Fruit fly (Drosophila melanogaster) whole organism, embryonic: Measurements from ENCODE around the gene CG5612.

Experiments used
- ATbp ChIP-seq: fragments of 200-800 bp; sonication (Bioruptor generic); optimal IDR thresholded peaks from 2 replicates; lab custom pipeline; 2017; ENCODE audit warnings: missing biosample characterization, mild to moderate bottlenecking, missing genetic modification characterization, missing genetic modification reagents
- Aef1 ChIP-seq: fragments of 200-800 bp; sonication (Bioruptor generic); IDR thresholded peaks from 3 replicates; pipeline ENCODE4 v1.3.6; 2022; ENCODE audit warnings: missing biosample characterization, missing genetic modification characterization
- Atf6 ChIP-seq: fragments of 200-800 bp; sonication (Bioruptor generic); IDR thresholded peaks from 2 replicates; pipeline ENCODE4 v1.3.6; 2022; ENCODE audit warnings: missing biosample characterization, missing genetic modification characterization
- CG10543 ChIP-seq: fragments of 200-800 bp; sonication (Bioruptor generic); optimal IDR thresholded peaks from 3 replicates; lab custom pipeline; 2017; ENCODE audit warnings: missing biosample characterization, mild to moderate bottlenecking, missing genetic modification characterization, moderate library complexity
- CG11504 ChIP-seq: fragments of 200-800 bp; sonication (Bioruptor generic); optimal IDR thresholded peaks from 3 replicates; lab custom pipeline; 2019; ENCODE audit warnings: missing biosample characterization, mild to moderate bottlenecking, missing genetic modification characterization, moderate library complexity
- CG12071 ChIP-seq: fragments of 200-800 bp; sonication (Bioruptor generic); optimal IDR thresholded peaks from 3 replicates; lab custom pipeline; 2018; ENCODE audit warnings: missing biosample characterization, mild to moderate bottlenecking, missing genetic modification characterization
- CG12769 ChIP-seq: fragments of 200-800 bp; sonication (Bioruptor generic); optimal IDR thresholded peaks from 2 replicates; lab custom pipeline; 2019; ENCODE audit warnings: missing biosample characterization, mild to moderate bottlenecking, missing genetic modification characterization, moderate library complexity
- CG15479 ChIP-seq: fragments of 200-800 bp; sonication (Bioruptor generic); optimal IDR thresholded peaks from 3 replicates; lab custom pipeline; 2019; ENCODE audit warnings: missing biosample characterization, mild to moderate bottlenecking, missing genetic modification characterization, moderate library complexity
- CG17186 ChIP-seq: fragments of 200-800 bp; sonication (Bioruptor generic); optimal IDR thresholded peaks from 3 replicates; lab custom pipeline; 2017; ENCODE audit warnings: missing biosample characterization, missing genetic modification reagents, missing genetic modification characterization
- CG18011 ChIP-seq: fragments of 200-800 bp; sonication (Bioruptor generic); optimal IDR thresholded peaks from 2 replicates; lab custom pipeline; 2017; ENCODE audit warnings: missing biosample characterization, missing genetic modification characterization, mild to moderate bottlenecking, moderate library complexity, missing genotype
- CG3065 ChIP-seq: fragments of 200-800 bp; sonication (Bioruptor generic); optimal IDR thresholded peaks from 2 replicates; lab custom pipeline; 2016; ENCODE audit warnings: missing biosample characterization, missing genetic modification characterization
- CG32772 ChIP-seq: fragments of 200-800 bp; sonication (Bioruptor generic); IDR thresholded peaks from 2 replicates; pipeline ENCODE4 v1.3.6; 2022; ENCODE audit warnings: missing biosample characterization, missing genetic modification characterization
- CG34376 ChIP-seq: fragments of 200-800 bp; sonication (Bioruptor generic); optimal IDR thresholded peaks from 2 replicates; lab custom pipeline; 2018; ENCODE audit warnings: missing biosample characterization, mild to moderate bottlenecking, missing genetic modification characterization
- CG4424 ChIP-seq: fragments of 200-800 bp; sonication (Bioruptor generic); optimal IDR thresholded peaks from 3 replicates; lab custom pipeline; 2016; ENCODE audit warnings: missing biosample characterization, missing genetic modification characterization
- CG4730 ChIP-seq: fragments of 200-800 bp; sonication (Bioruptor generic); IDR thresholded peaks from 2 replicates; pipeline ENCODE4 v1.3.6; 2022; ENCODE audit warnings: missing biosample characterization, missing genetic modification characterization
- CG6791 ChIP-seq: fragments of 200-800 bp; sonication (Bioruptor generic); IDR thresholded peaks from 3 replicates; pipeline ENCODE4 v1.3.6; 2022; ENCODE audit warnings: missing biosample characterization, missing genetic modification characterization; ENCODE audit not compliant: partially characterized antibody
- CG8765 ChIP-seq: fragments of 200-800 bp; sonication (Bioruptor generic); IDR thresholded peaks from 2 replicates; pipeline ENCODE4 v1.3.6; 2022; ENCODE audit warnings: missing biosample characterization, missing genetic modification characterization
- CG9817 ChIP-seq: fragments of 200-800 bp; sonication (Bioruptor generic); optimal IDR thresholded peaks from 2 replicates; lab custom pipeline; 2018; ENCODE audit warnings: missing biosample characterization, mild to moderate bottlenecking, missing genetic modification characterization, moderate library complexity
- CoRest ChIP-seq: fragments of 200-800 bp; sonication (Bioruptor generic); optimal IDR thresholded peaks from 3 replicates; lab custom pipeline; 2018; ENCODE audit warnings: missing biosample characterization, mild to moderate bottlenecking, missing genetic modification characterization, moderate library complexity
- Dbx ChIP-seq: fragments of 200-800 bp; sonication (Bioruptor generic); IDR thresholded peaks from 3 replicates; pipeline ENCODE4 v1.3.6; 2022; ENCODE audit warnings: missing biosample characterization, missing genetic modification characterization
- Doc3 ChIP-seq: fragments of 200-800 bp; sonication (Bioruptor generic); IDR thresholded peaks from 3 replicates; pipeline ENCODE4 v1.3.6; 2022; ENCODE audit warnings: missing biosample characterization, missing genetic modification characterization; ENCODE audit not compliant: partially characterized antibody
- Dref ChIP-seq: fragments of 200-800 bp; sonication (Bioruptor generic); IDR thresholded peaks from 2 replicates; pipeline ENCODE4 v1.3.6; 2022; ENCODE audit warnings: missing biosample characterization, missing genetic modification characterization
- Fer1 ChIP-seq: fragments of 200-800 bp; sonication (Bioruptor generic); optimal IDR thresholded peaks from 2 replicates; lab custom pipeline; 2017; ENCODE audit warnings: missing biosample characterization, mild to moderate bottlenecking, missing genetic modification characterization
- Hey ChIP-seq: fragments of 200-800 bp; sonication (Bioruptor generic); optimal IDR thresholded peaks from 3 replicates; lab custom pipeline; 2018; ENCODE audit warnings: missing biosample characterization, mild to moderate bottlenecking, missing genetic modification characterization
- HmgZ ChIP-seq: fragments of 200-800 bp; sonication (Bioruptor generic); optimal IDR thresholded peaks from 2 replicates; lab custom pipeline; 2018; ENCODE audit warnings: missing biosample characterization, mild to moderate bottlenecking, missing genetic modification characterization
- Hr78 ChIP-seq, 2 experiments: fragments of 200-800 bp in 1 of 2; fragments of >200 bp in 1 of 2; sonication (Bioruptor generic) in 1 of 2; optimal IDR thresholded peaks; 2 replicates each; lab custom pipeline; 2017 to 2019; ENCODE audit warnings: missing biosample characterization in 2 of 2, missing genetic modification characterization in 2 of 2, mild to moderate bottlenecking in 1 of 2, moderate library complexity in 1 of 2
- Lim3 ChIP-seq: fragments of 200-800 bp; sonication (Bioruptor generic); IDR thresholded peaks from 2 replicates; pipeline ENCODE4 v1.3.6; 2022; ENCODE audit warnings: missing biosample characterization, missing genetic modification characterization
- Max ChIP-seq: fragments of 200-800 bp; sonication (Bioruptor generic); optimal IDR thresholded peaks from 2 replicates; lab custom pipeline; 2016; ENCODE audit warnings: missing biosample characterization, mild to moderate bottlenecking, missing genetic modification characterization
- NK7.1 ChIP-seq: fragments of 200-800 bp; sonication (Bioruptor generic); optimal IDR thresholded peaks from 3 replicates; lab custom pipeline; 2016; ENCODE audit warnings: missing biosample characterization, missing genetic modification characterization
- Oli ChIP-seq: fragments of 200-800 bp; sonication (Bioruptor generic); optimal IDR thresholded peaks from 2 replicates; lab custom pipeline; 2018; ENCODE audit warnings: missing biosample characterization, mild to moderate bottlenecking, missing genetic modification characterization, moderate library complexity
- PHDP ChIP-seq: fragments of 200-800 bp; sonication (Bioruptor generic); optimal IDR thresholded peaks from 3 replicates; lab custom pipeline; 2018; ENCODE audit warnings: missing biosample characterization, mild to moderate bottlenecking, missing genetic modification characterization, moderate library complexity
- Side ChIP-seq: fragments of 200-800 bp; sonication (Bioruptor generic); optimal IDR thresholded peaks from 2 replicates; lab custom pipeline; 2016; ENCODE audit warnings: missing biosample characterization, missing genetic modification characterization
- Xrp1 ChIP-seq: fragments of 200-800 bp; sonication (Bioruptor generic); IDR thresholded peaks from 2 replicates; pipeline ENCODE4 v1.3.6; 2022; ENCODE audit warnings: missing biosample characterization, missing genetic modification characterization
- al ChIP-seq: fragments of 200-800 bp; sonication (Bioruptor generic); IDR thresholded peaks from 2 replicates; pipeline ENCODE4 v1.3.6; 2022; ENCODE audit warnings: missing biosample characterization, missing genetic modification characterization
- bcd ChIP-seq: fragments of 200-800 bp; sonication (Bioruptor generic); optimal IDR thresholded peaks from 2 replicates; lab custom pipeline; 2017; ENCODE audit warnings: missing biosample characterization, mild to moderate bottlenecking, missing genetic modification characterization
- bsh ChIP-seq, 2 experiments: fragments of 200-800 bp; sonication (Bioruptor generic); optimal IDR thresholded peaks; 2 replicates each; lab custom pipeline; 2017 to 2018; ENCODE audit warnings: mild to moderate bottlenecking in 2 of 2, missing biosample characterization in 2 of 2, missing genetic modification characterization in 2 of 2, moderate library complexity in 1 of 2
- cas ChIP-seq: fragments of 200-800 bp; sonication (Bioruptor generic); IDR thresholded peaks from 2 replicates; pipeline ENCODE4 v1.3.6; 2022; ENCODE audit warnings: missing biosample characterization, missing genetic modification characterization
- crc ChIP-seq: fragments of 200-800 bp; sonication (Bioruptor generic); optimal IDR thresholded peaks from 2 replicates; lab custom pipeline; 2016; ENCODE audit warnings: missing biosample characterization, missing genetic modification characterization
- cwo ChIP-seq: fragments of 200-800 bp; sonication (Bioruptor generic); optimal IDR thresholded peaks from 3 replicates; lab custom pipeline; 2017; ENCODE audit warnings: missing biosample characterization, missing genetic modification characterization, mild to moderate bottlenecking, moderate library complexity, missing genetic modification reagents
- en ChIP-seq: fragments of 200-800 bp; sonication (Bioruptor generic); optimal IDR thresholded peaks from 2 replicates; lab custom pipeline; 2016; ENCODE audit warnings: missing biosample characterization, missing genetic modification characterization
- eve ChIP-seq, 2 experiments: fragments of >200 bp; optimal IDR thresholded peaks; 2 replicates each; lab custom pipeline; 2017; ENCODE audit warnings: missing biosample characterization in 2 of 2, missing genetic modification characterization in 2 of 2
- fru ChIP-seq: fragments of >200 bp; optimal IDR thresholded peaks from 2 replicates; lab custom pipeline; 2017
- gem ChIP-seq: fragments of 200-800 bp; sonication (Bioruptor generic); optimal IDR thresholded peaks from 2 replicates; lab custom pipeline; 2019; ENCODE audit warnings: missing biosample characterization, mild to moderate bottlenecking, missing genetic modification characterization, moderate library complexity
- grn ChIP-seq: fragments of 200-800 bp; sonication (Bioruptor generic); optimal IDR thresholded peaks from 3 replicates; lab custom pipeline; 2017; ENCODE audit warnings: missing biosample characterization, missing genetic modification characterization
- inv ChIP-seq: fragments of 200-800 bp; sonication (Bioruptor generic); IDR thresholded peaks from 2 replicates; pipeline ENCODE4 v1.3.6; 2022; ENCODE audit warnings: missing biosample characterization, missing genetic modification characterization; ENCODE audit not compliant: partially characterized antibody
- kni ChIP-seq: fragments of 200-800 bp; sonication (Bioruptor generic); optimal IDR thresholded peaks from 3 replicates; lab custom pipeline; 2017; ENCODE audit warnings: mild to moderate bottlenecking, missing biosample characterization, missing genetic modification reagents, missing genetic modification characterization
- run ChIP-seq: fragments of 200-800 bp; sonication (Bioruptor generic); optimal IDR thresholded peaks from 3 replicates; lab custom pipeline; 2018; ENCODE audit warnings: missing biosample characterization, mild to moderate bottlenecking, missing genetic modification characterization
- wdn ChIP-seq: fragments of 200-800 bp; sonication (Bioruptor generic); IDR thresholded peaks from 2 replicates; pipeline ENCODE4 v1.3.6; 2022; ENCODE audit warnings: missing biosample characterization, missing genetic modification characterization
- yki ChIP-seq: fragments of >200 bp; optimal IDR thresholded peaks from 3 replicates; lab custom pipeline; 2018
- zfh2 ChIP-seq: fragments of 200-800 bp; sonication (Bioruptor generic); optimal IDR thresholded peaks from 2 replicates; lab custom pipeline; 2016; ENCODE audit warnings: missing biosample characterization, missing genetic modification characterization

Gene CG5612

DNA sequence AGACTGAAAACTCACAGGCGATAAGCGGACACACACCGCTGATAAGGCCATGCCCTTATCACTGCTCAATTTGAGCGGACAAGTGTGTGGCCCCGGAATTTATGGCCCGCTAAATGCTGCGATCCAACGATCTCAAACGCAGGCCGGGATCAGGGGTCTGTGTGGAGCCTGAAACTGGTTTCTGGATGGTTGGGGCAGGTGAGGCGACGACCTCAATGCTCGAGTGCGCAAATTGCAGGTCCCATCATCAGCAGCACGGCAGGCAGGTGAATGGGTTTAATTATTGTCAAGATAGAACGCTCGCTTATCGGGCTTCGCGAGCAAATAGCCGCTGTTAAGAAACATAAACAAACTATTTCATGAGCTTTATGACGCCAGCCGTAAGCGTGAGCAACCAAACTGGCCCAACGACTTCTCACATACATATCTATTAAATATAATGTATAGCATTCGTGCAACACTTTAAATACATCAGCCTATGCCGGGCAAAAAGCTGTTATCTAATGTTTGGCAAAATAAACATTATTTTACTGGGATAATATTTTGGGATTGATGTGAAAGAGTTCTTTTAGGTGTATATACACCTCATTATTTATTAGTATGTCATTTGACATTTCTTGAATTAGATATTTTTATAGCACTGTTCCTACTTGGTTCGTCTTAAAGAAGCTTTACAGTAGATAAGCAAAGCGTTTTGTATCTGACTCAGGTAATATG lies 20.1 kb downstream of the CG5612 start (continued):
- TF ChIP-seq NK7.1 (GFP tag; lab: Kevin White, UChicago): no peak
- peak; percentile 14 for TF ChIP-seq CG11504 (tag; lab: Kevin White, UChicago)
- TF ChIP-seq inv (GFP tag; lab: Robert Waterston, UW): no peak
- TF ChIP-seq cwo (GFP tag; lab: Kevin White, UChicago): peak; percentile 48
- peak; percentile 3 for TF ChIP-seq Max (GFP tag; lab: Kevin White, UChicago)
- TF ChIP-seq CG8765 (GFP tag; lab: Robert Waterston, UW): no peak
- no peak for TF ChIP-seq CG32772 (GFP tag; lab: Robert Waterston, UW)
- no peak for TF ChIP-seq Side
- no peak for TF ChIP-seq bcd (GFP tag; lab: Kevin White, UChicago)
- TF ChIP-seq CG15479 (GFP tag; lab: Kevin White, UChicago): no peak
- peak; percentile 56 for TF ChIP-seq CG10543 (GFP tag; lab: Kevin White, UChicago)
- no peak for TF ChIP-seq crc (GFP tag; lab: Kevin White, UChicago)
- no peak for TF ChIP-seq wdn (GFP tag; lab: Robert Waterston, UW)
- TF ChIP-seq kni (GFP tag; lab: Kevin White, UChicago): no peak
- peak in 1 of 2 experiments; percentile 55 for TF ChIP-seq Hr78 (GFP tag; optimal IDR thresholded peaks at IDR 0.05; lab: Kevin White, UChicago)
- TF ChIP-seq HmgZ (tag; lab: Kevin White, UChicago): no peak
- TF ChIP-seq Fer1 (GFP tag; lab: Kevin White, UChicago): peak; percentile 32
- no peak for TF ChIP-seq zfh2
- no peak for TF ChIP-seq eve (GFP tag; optimal IDR thresholded peaks at IDR 0.05; lab: Kevin White, UChicago)
- no peak for TF ChIP-seq Dref
- peak; percentile 5 for TF ChIP-seq CG9817 (tag; lab: Kevin White, UChicago)
- TF ChIP-seq CG12769 (tag; lab: Kevin White, UChicago): peak; percentile 29
- TF ChIP-seq PHDP (tag; lab: Kevin White, UChicago): peak; percentile 26
- TF ChIP-seq CG4424: no peak
- TF ChIP-seq CG4730 (GFP tag; lab: Robert Waterston, UW): no peak
- TF ChIP-seq CG12071 (GFP tag; lab: Kevin White, UChicago): peak; percentile 38
- no peak for TF ChIP-seq run (tag; lab: Kevin White, UChicago)
- no peak for TF ChIP-seq al (GFP tag; lab: Robert Waterston, UW)
- no peak for TF ChIP-seq fru (lab: Kevin White, UChicago)
- TF ChIP-seq cas (GFP tag; lab: Robert Waterston, UW): no peak
- no peak for TF ChIP-seq ATbp (GFP tag; lab: Kevin White, UChicago)
- TF ChIP-seq Dbx (GFP tag; lab: Robert Waterston, UW): no peak
- no peak for TF ChIP-seq CG3065
- TF ChIP-seq CG17186 (GFP tag; lab: Kevin White, UChicago): no peak
- no peak for TF ChIP-seq Doc3
- peak; percentile 68 for TF ChIP-seq grn (GFP tag; lab: Kevin White, UChicago)
- TF ChIP-seq CG6791 (GFP tag; lab: Robert Waterston, UW): no peak
- TF ChIP-seq en (GFP tag; lab: Kevin White, UChicago): no peak
- peak; percentile 33 for TF ChIP-seq gem
- no peak for TF ChIP-seq Xrp1
- TF ChIP-seq Oli: no peak
- no peak for TF ChIP-seq Aef1 (GFP tag; lab: Robert Waterston, UW)
- peak; percentile 59 for TF ChIP-seq CG34376 (GFP tag; lab: Kevin White, UChicago)
- no peak for TF ChIP-seq Lim3 (GFP tag; lab: Robert Waterston, UW)
- TF ChIP-seq yki: no peak
- peak in 1 of 2 experiments; percentile 9 for TF ChIP-seq bsh (GFP tag; optimal IDR thresholded peaks at IDR 0.05; lab: Kevin White, UChicago)
- no peak for TF ChIP-seq Atf6 (GFP tag; lab: Robert Waterston, UW)
- TF ChIP-seq CoRest (tag; lab: Kevin White, UChicago): no peak
- peak; percentile 49 for TF ChIP-seq Hey (tag; lab: Kevin White, UChicago)
- no peak for TF ChIP-seq CG18011
